Fruit fly (Drosophila melanogaster) whole organism, embryonic: ENCODE measurements around the gene RpS30.

ENCODE experiments used
- Atf3 ChIP-seq: fragments of 200-800 bp; sonication (Bioruptor generic); optimal IDR thresholded peaks from 3 replicates; lab custom pipeline; 2016; ENCODE audit warnings: missing biosample characterization, missing genetic modification characterization
- Awh ChIP-seq: fragments of 200-800 bp; sonication (Bioruptor generic); IDR thresholded peaks from 2 replicates; pipeline ENCODE4, ENCODE4 v1.3.6; 2022; ENCODE audit warnings: missing biosample characterization, missing genetic modification characterization
- Blimp-1 ChIP-seq: fragments of 200-800 bp; sonication (Bioruptor generic); optimal IDR thresholded peaks from 3 replicates; lab custom pipeline; 2018; ENCODE audit warnings: missing biosample characterization, missing genetic modification characterization, mild to moderate bottlenecking, moderate library complexity, missing genetic modification reagents
- CG10147 ChIP-seq: fragments of 200-800 bp; sonication (Bioruptor generic); optimal IDR thresholded peaks from 2 replicates; lab custom pipeline; 2019; ENCODE audit warnings: missing biosample characterization, mild to moderate bottlenecking, missing genetic modification characterization, moderate library complexity
- CG10462 ChIP-seq: fragments of 200-800 bp; sonication (Bioruptor generic); optimal IDR thresholded peaks from 2 replicates; lab custom pipeline; 2016; ENCODE audit warnings: missing biosample characterization, missing genetic modification characterization
- CG11695 ChIP-seq: fragments of 200-800 bp; sonication (Bioruptor generic); IDR thresholded peaks from 3 replicates; pipeline ENCODE4 v1.3.6; 2022; ENCODE audit warnings: missing biosample characterization, missing genetic modification characterization
- CG14667 ChIP-seq: fragments of 200-800 bp; sonication (Bioruptor generic); IDR thresholded peaks from 2 replicates; pipeline ENCODE4 v1.3.6; 2022; ENCODE audit warnings: missing biosample characterization, missing genetic modification characterization
- CG15073 ChIP-seq: fragments of 200-800 bp; sonication (Bioruptor generic); optimal IDR thresholded peaks from 2 replicates; lab custom pipeline; 2016; ENCODE audit warnings: missing biosample characterization, missing genetic modification characterization
- CG15601 ChIP-seq: fragments of 200-800 bp; sonication (Bioruptor generic); optimal IDR thresholded peaks from 3 replicates; lab custom pipeline; 2019; ENCODE audit warnings: missing biosample characterization, mild to moderate bottlenecking, missing genetic modification characterization, moderate library complexity
- CG18262 ChIP-seq: fragments of 200-800 bp; optimal IDR thresholded peaks from 3 replicates; lab custom pipeline; 2019; ENCODE audit warnings: missing biosample characterization, mild to moderate bottlenecking, missing genetic modification characterization, moderate library complexity
- CG2116 ChIP-seq: fragments of 200-800 bp; sonication (Bioruptor generic); optimal IDR thresholded peaks from 3 replicates; lab custom pipeline; 2018; ENCODE audit warnings: missing biosample characterization, mild to moderate bottlenecking, missing genetic modification characterization
- CG30020 ChIP-seq: fragments of 200-800 bp; optimal IDR thresholded peaks from 2 replicates; lab custom pipeline; 2019; ENCODE audit warnings: missing biosample characterization, mild to moderate bottlenecking, missing genetic modification characterization, moderate library complexity
- CG30403 ChIP-seq: fragments of 200-800 bp; sonication (Bioruptor generic); optimal IDR thresholded peaks from 3 replicates; lab custom pipeline; 2016; ENCODE audit warnings: missing biosample characterization, missing genetic modification characterization
- CG3065 ChIP-seq: fragments of 200-800 bp; sonication (Bioruptor generic); optimal IDR thresholded peaks from 2 replicates; lab custom pipeline; 2016; ENCODE audit warnings: missing biosample characterization, missing genetic modification characterization
- CG6254 ChIP-seq: fragments of 200-800 bp; sonication (Bioruptor generic); optimal IDR thresholded peaks from 3 replicates; lab custom pipeline; 2017; ENCODE audit warnings: mild to moderate bottlenecking, missing biosample characterization, missing genetic modification reagents, missing genetic modification characterization
- CG7357 ChIP-seq: fragments of 200-800 bp; sonication (Bioruptor generic); IDR thresholded peaks from 3 replicates; pipeline ENCODE4 v1.3.6; 2022; ENCODE audit warnings: missing biosample characterization, missing genetic modification characterization
- CG8359 ChIP-seq: fragments of 200-800 bp; sonication (Bioruptor generic); optimal IDR thresholded peaks from 2 replicates; lab custom pipeline; 2017; ENCODE audit warnings: missing biosample characterization, mild to moderate bottlenecking, missing genetic modification characterization, borderline replicate concordance
- CkIIα-i1 ChIP-seq: fragments of 200-800 bp; sonication (Bioruptor generic); IDR thresholded peaks from 2 replicates; pipeline ENCODE4 v1.3.6; 2022; ENCODE audit warnings: missing biosample characterization, missing genetic modification characterization
- Dll ChIP-seq: fragments of 200-800 bp; sonication (Bioruptor generic); IDR thresholded peaks from 4 replicates; pipeline ENCODE4 v1.3.6; 2022; ENCODE audit warnings: missing biosample characterization, missing genetic modification characterization; ENCODE audit not compliant: partially characterized antibody
- Doc2 ChIP-seq: fragments of 200-800 bp; sonication (Bioruptor generic); IDR thresholded peaks from 2 replicates; pipeline ENCODE4 v1.3.6; 2022; ENCODE audit warnings: missing biosample characterization, missing genetic modification characterization
- Eip74EF ChIP-seq, 2 experiments: fragments of 200-800 bp in 1 of 2; fragments of >200 bp in 1 of 2; sonication (Bioruptor generic) in 1 of 2; optimal IDR thresholded peaks; 2 replicates each; lab custom pipeline; 2017 to 2019; ENCODE audit warnings: missing biosample characterization in 2 of 2, missing genetic modification characterization in 2 of 2, mild to moderate bottlenecking in 1 of 2, moderate library complexity in 1 of 2
- Hmr ChIP-seq: fragments of 200-800 bp; sonication (Bioruptor generic); optimal IDR thresholded peaks from 3 replicates; lab custom pipeline; 2017; ENCODE audit warnings: mild to moderate bottlenecking, missing biosample characterization, missing genetic modification reagents, missing genetic modification characterization
- Hr3 ChIP-seq: fragments of 200-800 bp; sonication (Bioruptor generic); optimal IDR thresholded peaks from 3 replicates; lab custom pipeline; 2016; ENCODE audit warnings: missing biosample characterization, missing genetic modification characterization
- Lim3 ChIP-seq: fragments of 200-800 bp; sonication (Bioruptor generic); IDR thresholded peaks from 2 replicates; pipeline ENCODE4 v1.3.6; 2022; ENCODE audit warnings: missing biosample characterization, missing genetic modification characterization
- Optix ChIP-seq: fragments of 200-800 bp; sonication (Bioruptor generic); IDR thresholded peaks from 3 replicates; pipeline ENCODE4 v1.3.6; 2022; ENCODE audit warnings: missing biosample characterization, missing genetic modification characterization
- Rfx ChIP-seq: fragments of 200-800 bp; sonication (Bioruptor generic); IDR thresholded peaks from 2 replicates; pipeline ENCODE4 v1.3.6; 2022; ENCODE audit warnings: missing biosample characterization, missing genetic modification characterization
- Rx ChIP-seq: fragments of 200-800 bp; sonication (Bioruptor generic); IDR thresholded peaks from 2 replicates; pipeline ENCODE4 v1.3.6; 2022; ENCODE audit warnings: missing biosample characterization, missing genetic modification characterization
- Sox100B ChIP-seq: fragments of 200-800 bp; sonication (Bioruptor generic); optimal IDR thresholded peaks from 3 replicates; lab custom pipeline; 2018; ENCODE audit warnings: missing biosample characterization, mild to moderate bottlenecking, missing genetic modification characterization
- Stat92E ChIP-seq, 3 experiments: fragments of >200 bp in 2 of 3; fragments of 200-800 bp in 1 of 3; sonication (Bioruptor generic) in 1 of 3; optimal IDR thresholded peaks; 2 replicates each; lab custom pipeline; 2017 to 2019; ENCODE audit warnings: missing biosample characterization in 3 of 3, missing genetic modification characterization in 3 of 3, mild to moderate bottlenecking in 1 of 3, moderate library complexity in 1 of 3
- ab ChIP-seq: fragments of 200-800 bp; sonication (Bioruptor generic); optimal IDR thresholded peaks from 2 replicates; lab custom pipeline; 2016; ENCODE audit warnings: missing biosample characterization, missing genetic modification characterization
- amos ChIP-seq: fragments of 200-800 bp; sonication (Bioruptor generic); IDR thresholded peaks from 2 replicates; pipeline ENCODE4 v1.3.6; 2022; ENCODE audit warnings: missing biosample characterization, missing genetic modification characterization; ENCODE audit not compliant: partially characterized antibody
- ato ChIP-seq: fragments of 200-800 bp; sonication (Bioruptor generic); IDR thresholded peaks from 2 replicates; pipeline ENCODE4 v1.3.6; 2022; ENCODE audit warnings: missing biosample characterization, missing genetic modification characterization; ENCODE audit not compliant: partially characterized antibody
- bigmax ChIP-seq: fragments of 200-800 bp; sonication (Bioruptor generic); optimal IDR thresholded peaks from 2 replicates; lab custom pipeline; 2018; ENCODE audit warnings: missing biosample characterization, mild to moderate bottlenecking, missing genetic modification characterization
- bowl ChIP-seq: fragments of 200-800 bp; sonication (Bioruptor generic); IDR thresholded peaks from 2 replicates; pipeline ENCODE4 v1.3.6; 2022; ENCODE audit warnings: missing biosample characterization, missing genetic modification characterization
- chif ChIP-seq, 2 experiments: fragments of 200-800 bp; sonication (Bioruptor generic); optimal IDR thresholded peaks; 3 replicates each; lab custom pipeline; 2016; ENCODE audit warnings: missing biosample characterization in 2 of 2, missing genetic modification characterization in 2 of 2
- crc ChIP-seq: fragments of 200-800 bp; sonication (Bioruptor generic); optimal IDR thresholded peaks from 2 replicates; lab custom pipeline; 2016; ENCODE audit warnings: missing biosample characterization, missing genetic modification characterization
- disco-r ChIP-seq: fragments of 200-800 bp; sonication (Bioruptor generic); optimal IDR thresholded peaks from 2 replicates; lab custom pipeline; 2016; ENCODE audit warnings: missing biosample characterization, missing genetic modification characterization
- dm ChIP-seq: fragments of 200-800 bp; sonication (Bioruptor generic); optimal IDR thresholded peaks from 3 replicates; lab custom pipeline; 2016; ENCODE audit warnings: missing biosample characterization, missing genetic modification characterization
- dmrt11E ChIP-seq: fragments of 200-800 bp; sonication (Bioruptor generic); optimal IDR thresholded peaks from 3 replicates; lab custom pipeline; 2018; ENCODE audit warnings: missing biosample characterization, mild to moderate bottlenecking, missing genetic modification characterization, moderate library complexity
- dpn ChIP-seq, 2 experiments: fragments of 200-800 bp; sonication (Bioruptor generic); optimal IDR thresholded peaks; 3 replicates each; lab custom pipeline; 2016; ENCODE audit warnings: missing biosample characterization in 2 of 2, missing genetic modification characterization in 2 of 2
- esg ChIP-seq: fragments of 200-800 bp; sonication (Bioruptor generic); conservative IDR thresholded peaks from 2 replicates; pipeline ENCODE4 v1.3.6; 2022; ENCODE audit warnings: missing biosample characterization, missing genetic modification characterization
- ftz-f1 ChIP-seq: fragments of 200-800 bp; sonication (Bioruptor generic); optimal IDR thresholded peaks from 2 replicates; lab custom pipeline; 2016; ENCODE audit warnings: missing biosample characterization, missing genetic modification characterization
- gsb-n ChIP-seq: fragments of 200-800 bp; sonication (Bioruptor generic); optimal IDR thresholded peaks from 3 replicates; lab custom pipeline; 2018; ENCODE audit warnings: missing biosample characterization, mild to moderate bottlenecking, missing genetic modification characterization
- jigr1 ChIP-seq: fragments of 200-800 bp; sonication (Bioruptor generic); IDR thresholded peaks from 3 replicates; pipeline ENCODE4 v1.3.6; 2022; ENCODE audit warnings: missing biosample characterization, missing genetic modification characterization
- psq ChIP-seq: fragments of 200-800 bp; sonication (Bioruptor generic); optimal IDR thresholded peaks from 2 replicates; lab custom pipeline; 2017; ENCODE audit warnings: missing biosample characterization, missing genetic modification characterization
- ro ChIP-seq: fragments of 200-800 bp; sonication (Bioruptor generic); IDR thresholded peaks from 2 replicates; pipeline ENCODE4 v1.3.6; 2022; ENCODE audit warnings: missing biosample characterization, missing genetic modification characterization
- seq ChIP-seq: fragments of 200-800 bp; sonication (Bioruptor generic); IDR thresholded peaks from 2 replicates; pipeline ENCODE4 v1.3.6; 2022; ENCODE audit warnings: missing biosample characterization, missing genetic modification characterization
- sima ChIP-seq: fragments of 200-800 bp; sonication (Bioruptor generic); optimal IDR thresholded peaks from 2 replicates; lab custom pipeline; 2016; ENCODE audit warnings: missing biosample characterization, missing genetic modification characterization
- slbo ChIP-seq: fragments of 200-800 bp; sonication (Bioruptor generic); IDR thresholded peaks from 2 replicates; pipeline ENCODE4 v1.3.6; 2022; ENCODE audit warnings: missing biosample characterization, missing genetic modification characterization
- trh ChIP-seq: fragments of 200-800 bp; sonication (Bioruptor generic); optimal IDR thresholded peaks from 2 replicates; lab custom pipeline; 2016; ENCODE audit warnings: missing biosample characterization, missing genetic modification characterization
- usp ChIP-seq: fragments of >200 bp; optimal IDR thresholded peaks from 2 replicates; lab custom pipeline; 2017; ENCODE audit warnings: missing biosample characterization, missing genetic modification characterization

RpS30 gene

DNA sequence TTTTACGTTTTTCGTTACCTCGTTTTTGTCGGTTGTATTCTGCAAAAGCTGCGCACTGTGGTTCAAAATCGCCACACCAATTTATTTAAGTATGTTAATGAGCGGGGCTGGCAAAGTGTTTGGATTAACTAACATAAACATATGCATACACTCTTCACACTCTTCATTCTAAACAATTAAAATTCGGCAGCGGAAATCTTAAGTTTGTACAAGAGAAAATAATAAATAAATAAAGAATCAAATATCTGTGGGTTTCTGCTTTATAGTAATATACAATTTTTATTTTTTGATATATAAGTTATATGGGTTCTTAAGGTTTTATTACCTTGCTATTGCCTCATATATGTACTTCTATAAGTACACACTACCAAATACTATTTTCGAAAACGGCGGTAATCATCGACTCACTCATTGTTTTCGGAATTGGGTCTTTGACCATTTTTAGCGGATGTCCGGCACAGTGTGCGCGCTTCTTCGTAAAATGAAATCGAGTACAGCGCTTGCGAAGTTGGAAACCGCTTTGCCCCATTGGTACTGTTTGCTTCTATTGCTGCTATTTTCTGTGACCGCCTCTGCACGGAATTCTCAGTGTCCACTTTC lies 14.0 kb upstream of the RpS30 start (continued):
- TF ChIP-seq Eip74EF (GFP tag; optimal IDR thresholded peaks at IDR 0.05; lab: Kevin White, UChicago) (no peak), Atf3 (GFP tag; lab: Kevin White, UChicago) (no peak), Dll (GFP tag; lab: Robert Waterston, UW) (no peak), jigr1 (GFP tag; lab: Robert Waterston, UW) (no peak), usp (GFP tag; lab: Kevin White, UChicago) (no peak), Rx (no peak), CG7357 (GFP tag; lab: Robert Waterston, UW) (no peak), CG18262 (tag; lab: Kevin White, UChicago) (peak; percentile 11), Rfx (0 out of 2 replicates have a peak, but pooled peaks have one; percentile 5), Hr3 (no peak), dmrt11E (tag; lab: Kevin White, UChicago) (no peak), Awh (GFP tag; lab: Robert Waterston, UW) (no peak), sima (no peak), CG15601 (tag; lab: Kevin White, UChicago) (no peak), Lim3 (GFP tag; lab: Robert Waterston, UW) (no peak), ftz-f1 (GFP tag; lab: Kevin White, UChicago) (no peak), CG30020 (tag; lab: Kevin White, UChicago) (no peak), chif (GFP tag; optimal IDR thresholded peaks at IDR 0.05; lab: Kevin White, UChicago) (no peak), Optix (no peak), slbo (GFP tag; lab: Robert Waterston, UW) (no peak), dm (no peak), CG6254 (no peak), seq (GFP tag; lab: Robert Waterston, UW) (no peak), ato (GFP tag; lab: Robert Waterston, UW) (no peak), Hmr (GFP tag; lab: Kevin White, UChicago) (peak; percentile 7), bowl (GFP tag; lab: Robert Waterston, UW) (no peak), CG15073 (GFP tag; lab: Kevin White, UChicago) (no peak), Stat92E (GFP tag; optimal IDR thresholded peaks at IDR 0.05; lab: Kevin White, UChicago) (no peak), CG8359 (GFP tag; lab: Kevin White, UChicago) (no peak), CG30403 (peak; percentile 9), gsb-n (tag; lab: Kevin White, UChicago) (no peak), disco-r (GFP tag; lab: Kevin White, UChicago) (no peak), dpn (GFP tag; optimal IDR thresholded peaks at IDR 0.05; lab: Kevin White, UChicago) (no peak), CkIIα-i1 (GFP tag; lab: Robert Waterston, UW) (no peak), CG10147 (GFP tag; lab: Kevin White, UChicago) (no peak), CG2116 (GFP tag; lab: Kevin White, UChicago) (no peak), ab (GFP tag; lab: Kevin White, UChicago) (no peak), amos (GFP tag; lab: Robert Waterston, UW) (no peak), ro (GFP tag; lab: Robert Waterston, UW) (no peak), psq (GFP tag; lab: Kevin White, UChicago) (no peak), crc (GFP tag; lab: Kevin White, UChicago) (no peak), CG10462 (GFP tag; lab: Kevin White, UChicago) (no peak), trh (no peak), bigmax (GFP tag; lab: Kevin White, UChicago) (no peak), CG11695 (GFP tag; lab: Robert Waterston, UW) (no peak), CG14667 (no peak), Blimp-1 (GFP tag; lab: Kevin White, UChicago) (no peak), CG3065 (GFP tag; lab: Kevin White, UChicago) (no peak), esg (no peak), Doc2 (GFP tag; lab: Robert Waterston, UW) (no peak), Sox100B (GFP tag; lab: Kevin White, UChicago) (no peak)
